Worm (Caenorhabditis elegans) whole organism, early embryonic: ENCODE measurements around the gene lgc-23.

ENCODE experiments used
- B0310.2 ChIP-seq: sonication (generic microtip); optimal IDR thresholded peaks from 2 replicates; lab custom pipeline; 2016; ENCODE audit warnings: mild to moderate bottlenecking, missing genetic modification characterization, missing compliant biosample characterization
- F13C5.2 ChIP-seq: sonication (generic microtip); optimal IDR thresholded peaks from 2 replicates; lab custom pipeline; 2017; ENCODE audit warnings: mild to moderate bottlenecking, missing genetic modification characterization, inconsistent platforms, missing compliant biosample characterization
- aly-1 ChIP-seq: sonication (generic microtip); optimal IDR thresholded peaks from 2 replicates; lab custom pipeline; 2016; ENCODE audit warnings: missing genetic modification characterization, missing compliant biosample characterization
- ama-1 ChIP-seq: fragments of 150-350 bp; optimal IDR thresholded peaks from 2 replicates; lab custom pipeline; 2014
- ceh-13 ChIP-seq: fragments of 200-800 bp; sonication (Bioruptor generic); optimal IDR thresholded peaks from 2 replicates; lab custom pipeline; 2018; ENCODE audit warnings: mild to moderate bottlenecking, missing genetic modification characterization, missing compliant biosample characterization
- ceh-36 ChIP-seq: sonication (generic microtip); optimal IDR thresholded peaks from 2 replicates; lab custom pipeline; 2016; ENCODE audit warnings: missing genetic modification characterization, inconsistent platforms, missing compliant biosample characterization
- ets-7 ChIP-seq: sonication (generic microtip); optimal IDR thresholded peaks from 2 replicates; lab custom pipeline; 2016; ENCODE audit warnings: missing genotype, missing genetic modification characterization, missing compliant biosample characterization
- flt-1 ChIP-seq: fragments of 200-800 bp; sonication (Bioruptor generic); IDR thresholded peaks from 2 replicates; pipeline ENCODE4 v1.3.6; 2022; ENCODE audit warnings: missing genetic modification characterization, missing compliant biosample characterization
- hmbx-1 ChIP-seq: sonication (generic microtip); optimal IDR thresholded peaks from 2 replicates; lab custom pipeline; 2016; ENCODE audit warnings: mild to moderate bottlenecking, missing genetic modification characterization, missing compliant biosample characterization
- hmg-4 ChIP-seq: fragments of 200-800 bp; sonication (Bioruptor generic); optimal IDR thresholded peaks from 2 replicates; lab custom pipeline; 2018; ENCODE audit warnings: mild to moderate bottlenecking, missing genetic modification characterization, missing compliant biosample characterization
- hnd-1 ChIP-seq: sonication (generic microtip); optimal IDR thresholded peaks from 2 replicates; lab custom pipeline; 2016; ENCODE audit warnings: missing genetic modification characterization, missing compliant biosample characterization
- pes-1 ChIP-seq: fragments of 200-800 bp; sonication (Bioruptor generic); IDR thresholded peaks from 2 replicates; pipeline ENCODE4 v1.3.6; 2022; ENCODE audit warnings: missing genetic modification reagents, missing genetic modification characterization, missing compliant biosample characterization
- scrt-1 ChIP-seq: fragments of 200-800 bp; sonication (Bioruptor generic); IDR thresholded peaks from 2 replicates; pipeline ENCODE4 v1.3.6; 2022; ENCODE audit warnings: missing genetic modification characterization, missing compliant biosample characterization
- sea-1 ChIP-seq: fragments of 200-800 bp; sonication (Bioruptor generic); conservative IDR thresholded peaks from 2 replicates; pipeline ENCODE4 v1.3.6; 2022; ENCODE audit warnings: missing genetic modification characterization, missing compliant biosample characterization
- tbx-11 ChIP-seq: fragments of 200-800 bp; sonication (Bioruptor generic); IDR thresholded peaks from 2 replicates; pipeline ENCODE4 v1.3.6; 2022; ENCODE audit warnings: missing genetic modification characterization, missing compliant biosample characterization
- tbx-37 ChIP-seq: fragments of 200-800 bp; sonication (Bioruptor generic); conservative IDR thresholded peaks from 2 replicates; pipeline ENCODE4 v1.3.6; 2022; ENCODE audit warnings: missing genetic modification reagents, missing genetic modification characterization, missing compliant biosample characterization
- tra-4 ChIP-seq: sonication (generic microtip); optimal IDR thresholded peaks from 2 replicates; lab custom pipeline; 2017; ENCODE audit warnings: missing genetic modification characterization, missing compliant biosample characterization

The lgc-23 gene

ce11 chrX:12086297-12086696 lies 21.3 kb downstream of the lgc-23 start:
- peak; percentile 1 for TF ChIP-seq aly-1 (tag; lab: Kevin White, UChicago)
- TF ChIP-seq pes-1 (GFP tag; lab: Robert Waterston, UW) = no peak; the same call in 1 of the 2 replicates
- TF ChIP-seq ceh-36 = peak; percentile 26
- peak; percentile 27 for TF ChIP-seq hmg-4 (GFP tag; lab: Kevin White, UChicago)

DNA sequence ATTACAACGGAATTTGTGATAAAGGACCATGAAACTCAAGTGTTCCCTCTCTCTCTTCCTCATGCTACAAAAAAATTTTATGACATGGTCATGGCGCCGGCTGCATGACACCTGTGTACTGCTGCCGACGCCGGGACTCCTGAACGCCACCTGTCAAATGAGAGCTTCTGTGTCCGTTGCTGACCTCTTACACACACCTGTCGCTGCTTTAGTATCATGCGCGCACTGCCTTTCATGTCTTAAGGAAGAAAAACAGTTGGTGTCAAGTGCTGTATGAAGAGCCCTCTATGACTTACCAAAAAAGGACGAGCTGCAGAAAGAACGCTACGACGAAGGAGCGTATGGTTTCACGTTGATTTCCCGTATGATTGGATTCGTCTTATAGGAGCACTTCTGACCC lies 27.6 kb downstream of the lgc-23 start:
- no peak for TF ChIP-seq tbx-11

DNA sequence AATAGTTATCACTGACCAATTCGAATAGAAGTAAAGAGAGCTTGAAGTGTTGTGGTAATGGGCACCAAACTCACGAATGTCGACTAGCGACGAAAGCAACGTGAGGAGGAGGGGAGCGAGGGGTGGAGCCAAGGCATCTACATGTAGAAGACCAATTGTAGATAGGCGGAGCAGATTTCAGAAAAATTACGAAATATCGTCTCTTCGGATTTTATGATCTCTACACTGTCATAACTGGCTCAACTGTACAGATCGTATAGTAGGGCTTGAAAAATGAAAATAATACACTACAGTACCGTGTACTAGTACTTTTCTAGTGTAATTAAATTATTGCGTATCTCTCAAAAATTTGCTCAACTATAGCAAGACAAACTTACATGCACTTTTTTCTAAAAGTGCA lies 28.0 kb downstream of the lgc-23 start, which contains the start of gene W03G11.4:
Gene W03G11.4, minus strand, starts transcription at position 101 of the 400 bp plus-strand sequence.
- TF ChIP-seq pes-1 (GFP tag; lab: Robert Waterston, UW) (no peak), aly-1 (tag; lab: Kevin White, UChicago) (no peak), flt-1 (no peak), ama-1 (no peak), ets-7 (no peak), sea-1 (GFP tag; lab: Robert Waterston, UW) (no peak), ceh-13 (no peak), ceh-36 (no peak), scrt-1 (GFP tag; lab: Robert Waterston, UW) (no peak), hnd-1 (tag; lab: Kevin White, UChicago) (no peak), F13C5.2 (tag; lab: Kevin White, UChicago) (no peak), tbx-11 (no peak), hmbx-1 (tag; lab: Kevin White, UChicago) (no peak), tra-4 (tag; lab: Kevin White, UChicago) (no peak), B0310.2 (no peak), hmg-4 (GFP tag; lab: Kevin White, UChicago) (no peak), tbx-37 (GFP tag; lab: Robert Waterston, UW) (no peak)

- TF ChIP-seq hmbx-1 (tag; lab: Kevin White, UChicago) (no peak), tbx-37 (GFP tag; lab: Robert Waterston, UW) (no peak), pes-1 (GFP tag; lab: Robert Waterston, UW) (no peak), ama-1 (no peak), hmg-4 (GFP tag; lab: Kevin White, UChicago) (no peak), hnd-1 (tag; lab: Kevin White, UChicago) (no peak), tra-4 (tag; lab: Kevin White, UChicago) (no peak), tbx-11 (no peak), F13C5.2 (tag; lab: Kevin White, UChicago) (no peak), aly-1 (tag; lab: Kevin White, UChicago) (no peak), B0310.2 (no peak), ets-7 (no peak), flt-1 (no peak), sea-1 (GFP tag; lab: Robert Waterston, UW) (no peak), ceh-13 (no peak), ceh-36 (no peak)
Measured at ce11 chrX:12093992-12094391, 29.0 kb downstream of the lgc-23 start.

ce11 chrX:12095200-12095599 lies 30.2 kb downstream of the lgc-23 start:
- TF ChIP-seq hmg-4 (GFP tag; lab: Kevin White, UChicago) = no peak

- TF ChIP-seq tbx-11 = no peak
Measured at ce11 chrX:12097995-12098394, 33.0 kb downstream of the lgc-23 start.

- TF ChIP-seq ets-7 = no peak
- TF ChIP-seq F13C5.2 (tag; lab: Kevin White, UChicago) = no peak
- TF ChIP-seq ceh-13 = no peak
- TF ChIP-seq scrt-1 (GFP tag; lab: Robert Waterston, UW) = no peak
- no peak for TF ChIP-seq flt-1
- TF ChIP-seq ceh-36 = no peak
- TF ChIP-seq ama-1 = no peak
Measured at ce11 chrX:12103712-12104111, 38.7 kb downstream of the lgc-23 start, which contains the start of gene W03G11.3. Gene W03G11.3, minus strand, starts transcription at chrX:12103812.

DNA sequence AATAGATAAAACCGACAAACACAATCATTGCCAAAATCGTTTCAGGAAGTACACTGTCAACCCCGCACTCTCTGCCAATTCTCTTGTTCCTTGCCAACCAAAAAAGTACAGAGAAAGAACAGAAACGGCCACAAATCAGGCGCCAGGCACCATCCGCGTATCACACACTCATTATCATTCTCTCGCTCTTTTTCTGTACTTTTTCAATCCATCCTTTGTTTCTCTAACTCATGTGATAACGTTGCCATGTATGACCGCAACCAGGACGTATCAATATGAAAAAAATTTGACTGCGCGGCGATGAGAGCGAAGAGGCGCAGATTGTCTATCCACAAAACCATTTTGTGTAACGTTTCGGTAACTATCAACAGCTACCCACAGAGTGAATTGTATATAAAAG lies 39.6 kb downstream of the lgc-23 start, which contains the start of gene col-181:
Gene col-181, plus strand, starts transcription at position 301 of the 400 bp plus-strand sequence.
- TF ChIP-seq hnd-1 (tag; lab: Kevin White, UChicago) = no peak
- no peak for TF ChIP-seq aly-1 (tag; lab: Kevin White, UChicago)
- no peak for TF ChIP-seq hmbx-1 (tag; lab: Kevin White, UChicago)
- TF ChIP-seq F13C5.2 (tag; lab: Kevin White, UChicago) = no peak
- TF ChIP-seq scrt-1 (GFP tag; lab: Robert Waterston, UW) = no peak
- TF ChIP-seq tbx-11 = no peak

ce11 chrX:12105458-12105857 lies 40.5 kb downstream of the lgc-23 start:
- no peak for TF ChIP-seq hmbx-1 (tag; lab: Kevin White, UChicago)
- no peak for TF ChIP-seq F13C5.2 (tag; lab: Kevin White, UChicago)
- TF ChIP-seq tbx-11 = no peak

DNA sequence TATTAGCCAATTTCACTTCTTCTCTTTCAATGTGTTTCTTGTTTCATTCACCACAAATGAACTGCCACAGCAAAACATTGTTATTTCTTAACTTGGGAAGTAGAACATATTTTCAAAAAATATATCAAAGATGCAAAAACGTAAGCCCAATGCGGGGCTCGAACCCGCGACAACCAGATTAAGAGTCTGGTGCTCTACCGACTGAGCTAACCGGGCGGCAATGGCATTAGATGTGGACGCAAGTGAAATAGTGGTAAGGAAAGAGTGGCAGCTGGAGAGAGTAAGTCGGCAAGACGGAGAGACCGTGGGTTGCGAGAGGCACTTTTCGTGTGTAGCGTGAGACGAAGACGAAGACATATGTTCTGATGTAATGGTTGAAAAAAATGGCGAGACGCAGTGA lies 41.0 kb downstream of the lgc-23 start:
- peak; percentile 97 for TF ChIP-seq aly-1 (tag; lab: Kevin White, UChicago)
- peak; percentile 99 for TF ChIP-seq flt-1
- TF ChIP-seq tbx-37 (GFP tag; lab: Robert Waterston, UW) = peak; percentile 99
- TF ChIP-seq ceh-13 = peak; percentile 97
- TF ChIP-seq tra-4 (tag; lab: Kevin White, UChicago) = peak; percentile 86
- peak; percentile 98 for TF ChIP-seq ceh-36
- TF ChIP-seq tbx-11 = peak; percentile 99
- no peak for TF ChIP-seq ama-1
- peak; percentile 99 for TF ChIP-seq F13C5.2 (tag; lab: Kevin White, UChicago)
- peak; percentile 93 for TF ChIP-seq hnd-1 (tag; lab: Kevin White, UChicago)
- TF ChIP-seq ets-7 = peak; percentile 94
- peak; percentile 95 for TF ChIP-seq B0310.2
- peak; percentile 88 for TF ChIP-seq hmbx-1 (tag; lab: Kevin White, UChicago)
- peak; percentile 99 for TF ChIP-seq scrt-1 (GFP tag; lab: Robert Waterston, UW)
- no peak for TF ChIP-seq hmg-4 (GFP tag; lab: Kevin White, UChicago)
- peak; percentile 99 for TF ChIP-seq pes-1 (GFP tag; lab: Robert Waterston, UW)
- peak; percentile 97 for TF ChIP-seq sea-1 (GFP tag; lab: Robert Waterston, UW)
